Worm (Caenorhabditis elegans): ENCODE data around the gene cfap-20.

cfap-20 gene

DNA sequence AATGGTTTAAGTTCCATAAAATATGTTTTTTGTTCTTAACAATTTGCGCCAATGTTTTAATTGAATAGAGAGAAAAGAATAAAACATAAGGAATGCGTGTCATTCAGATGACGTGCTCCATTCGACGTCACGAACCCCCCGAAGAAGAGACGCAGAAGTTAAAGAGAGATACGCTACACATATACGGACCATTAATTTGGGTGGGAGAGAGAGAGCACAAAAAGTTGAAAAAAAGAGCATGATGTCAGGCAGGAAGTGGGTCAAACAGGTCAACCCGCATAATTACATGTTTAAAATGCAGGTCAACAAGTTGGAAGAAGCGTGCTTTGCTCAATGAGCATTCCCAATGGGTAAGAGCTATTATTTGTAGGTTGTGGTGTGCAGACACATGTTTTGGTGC lies 22.9 kb upstream of the cfap-20 start:
- TF ChIP-seq nhr-90 (tag; optimal IDR thresholded peaks at IDR 0.05) (no peak), Y53G8AR.9 (GFP tag; conservative IDR thresholded peaks at IDR 0.05) (no peak), ceh-58 (GFP tag; IDR thresholded peaks at IDR 0.05) (no peak), mes-4 (tag; optimal IDR thresholded peaks at IDR 0.05) (no peak), attf-5 (GFP tag; optimal IDR thresholded peaks at IDR 0.05) (no peak), K12H6.12 (tag; optimal IDR thresholded peaks at IDR 0.05) (no peak), B0261.1 (tag; optimal IDR thresholded peaks at IDR 0.05) (no peak), madf-3 (GFP tag; IDR thresholded peaks at IDR 0.05) (no peak), snpc-4 (GFP tag; optimal IDR thresholded peaks at IDR 0.05) (no peak), snpc-4 (tag; optimal IDR thresholded peaks at IDR 0.05) (no peak)

DNA sequence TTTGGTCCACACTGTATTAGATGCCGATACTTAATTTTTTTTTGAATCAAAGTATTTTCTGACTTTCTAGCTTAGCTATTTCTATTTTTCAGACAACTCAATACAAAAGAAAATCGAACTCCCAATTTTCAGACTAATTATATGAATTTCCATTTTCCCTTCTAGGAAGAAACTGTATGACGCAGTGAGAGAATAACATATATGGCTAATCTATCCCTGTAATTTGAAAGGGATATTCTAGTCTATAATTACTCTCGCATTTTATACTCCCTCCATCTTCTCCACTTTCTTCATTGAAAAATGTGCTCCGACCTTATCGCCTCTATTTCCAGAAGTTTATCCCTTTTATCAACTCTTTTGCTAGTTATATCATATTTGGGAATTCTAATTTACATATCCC lies 16.0 kb upstream of the cfap-20 start, which contains the start of gene C54C6.4:
C54C6.4 (plus strand) TSS at position 301 of the 400 bp plus-strand sequence.
- TF ChIP-seq hsf-1 (GFP tag; IDR thresholded peaks at IDR 0.05) (no peak), F33H1.4 (GFP tag; IDR thresholded peaks at IDR 0.05) (no peak), unc-62 (GFP tag; optimal IDR thresholded peaks at IDR 0.05) (no peak), zim-3 (tag; optimal IDR thresholded peaks at IDR 0.05) (no peak), snpc-1.3 (tag; optimal IDR thresholded peaks at IDR 0.05; ENCODE audit: insufficient read depth) (no peak), unc-130 (GFP tag; optimal IDR thresholded peaks at IDR 0.05) (no peak), ztf-6 (GFP tag; IDR thresholded peaks at IDR 0.05) (no peak), madf-10 (tag; optimal IDR thresholded peaks at IDR 0.05) (no peak), K12H6.12 (tag; optimal IDR thresholded peaks at IDR 0.05) (no peak)

DNA sequence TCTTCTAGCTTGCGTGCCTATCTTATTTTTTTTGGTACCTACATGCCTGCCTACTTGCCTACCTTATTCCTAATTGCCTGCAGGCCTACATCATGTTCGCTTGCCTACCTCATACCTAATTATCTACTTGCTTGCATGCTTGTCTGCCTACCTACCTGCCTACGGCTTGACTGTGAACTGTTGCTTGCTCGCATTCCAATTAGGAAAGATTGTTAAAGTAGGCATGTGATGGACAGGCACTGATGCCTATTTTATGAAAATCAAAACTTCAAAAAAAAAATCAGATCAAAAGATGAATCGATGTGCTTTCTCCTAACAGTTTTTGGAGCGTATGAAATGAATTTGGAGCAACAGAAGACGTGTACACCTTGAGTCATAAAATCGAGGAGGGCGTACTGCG lies 13.1 kb upstream of the cfap-20 start:
- no peak for TF ChIP-seq mel-28 (tag; optimal IDR thresholded peaks at IDR 0.05; ENCODE audit: borderline replicate concordance)
- TF ChIP-seq madf-10 (tag; optimal IDR thresholded peaks at IDR 0.05) = no peak
- TF ChIP-seq rcor-1 (GFP tag; IDR thresholded peaks at IDR 0.05) = no peak
- no peak for TF ChIP-seq ceh-100 (GFP tag; IDR thresholded peaks at IDR 0.05)
- no peak for TF ChIP-seq hsf-1 (GFP tag; IDR thresholded peaks at IDR 0.05)
- no peak for TF ChIP-seq hmg-20 (GFP tag; IDR thresholded peaks at IDR 0.05)
- no peak for TF ChIP-seq ztf-6 (GFP tag; IDR thresholded peaks at IDR 0.05)
- TF ChIP-seq snpc-3.4 (tag; optimal IDR thresholded peaks at IDR 0.05) = no peak
- no peak for TF ChIP-seq ztf-28 (GFP tag; IDR thresholded peaks at IDR 0.05)

DNA sequence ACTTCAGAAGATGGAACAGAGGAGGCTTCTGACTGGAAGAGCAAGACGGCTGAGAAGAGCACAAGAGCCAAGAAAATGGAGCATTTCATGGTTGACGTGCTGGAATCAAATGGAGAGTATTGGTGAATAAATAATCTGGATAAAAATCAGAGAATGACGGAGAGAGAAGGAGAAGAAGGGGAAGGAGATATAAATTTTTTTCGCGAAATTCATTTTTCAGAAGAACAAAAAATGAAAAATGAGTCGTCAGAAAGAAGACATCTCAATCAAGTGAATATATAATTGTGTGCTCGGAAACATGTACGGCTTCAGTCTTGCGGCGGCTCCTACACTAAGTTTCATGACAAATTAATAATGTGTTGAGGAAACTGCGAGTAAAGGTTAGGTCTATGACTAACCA lies 12.4 kb upstream of the cfap-20 start, which contains the start of gene C54C6.5:
C54C6.5 (minus strand) TSS at position 101 of the 400 bp plus-strand sequence.
- TF ChIP-seq F10E7.11 (tag; optimal IDR thresholded peaks at IDR 0.05) = no peak
- TF ChIP-seq ceh-91 (GFP tag; IDR thresholded peaks at IDR 0.05) = no peak
- TF ChIP-seq rcor-1 (GFP tag; IDR thresholded peaks at IDR 0.05) = no peak
- no peak for TF ChIP-seq lin-35 (GFP tag; optimal IDR thresholded peaks at IDR 0.05)
- no peak for TF ChIP-seq madf-6 (GFP tag; IDR thresholded peaks at IDR 0.05)

DNA sequence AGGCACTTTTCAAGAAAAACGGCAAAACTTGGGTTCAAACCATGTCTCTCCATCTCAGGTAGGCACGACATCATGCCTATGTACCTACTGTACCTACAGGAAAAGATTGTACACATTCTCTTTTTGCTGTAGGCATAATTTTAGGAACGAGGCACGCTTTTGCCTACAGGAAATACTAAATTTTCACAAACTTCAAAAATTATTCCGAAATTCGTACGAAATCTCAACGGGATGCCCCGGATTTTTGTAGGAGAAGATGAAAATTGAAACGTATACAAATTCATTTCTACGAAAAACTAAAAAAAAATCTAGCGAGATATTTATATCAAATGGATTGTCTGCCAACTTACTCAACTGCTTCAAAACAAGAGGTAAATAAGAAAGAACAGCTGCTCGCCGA lies 10.7 kb upstream of the cfap-20 start, which contains the start of gene C54C6.11:
C54C6.11 (plus strand) TSS at position 301 of the 400 bp plus-strand sequence.
- TF ChIP-seq egl-44 (GFP tag; IDR thresholded peaks at IDR 0.05) (no peak), hmg-20 (GFP tag; IDR thresholded peaks at IDR 0.05) (no peak), F57C9.4 (tag; optimal IDR thresholded peaks at IDR 0.05) (no peak), hlh-12 (tag; optimal IDR thresholded peaks at IDR 0.05) (no peak), ceh-27 (GFP tag; optimal IDR thresholded peaks at IDR 0.05) (no peak), aptf-3 (GFP tag; IDR thresholded peaks at IDR 0.05) (no peak), pha-4 (tag; optimal IDR thresholded peaks at IDR 0.05) (no peak), xnd-1 (tag; optimal IDR thresholded peaks at IDR 0.05) (no peak), madf-10 (tag; optimal IDR thresholded peaks at IDR 0.05) (no peak), lin-26 (GFP tag; IDR thresholded peaks at IDR 0.05) (no peak), repo-1 (tag; optimal IDR thresholded peaks at IDR 0.05) (no peak), attf-3 (GFP tag; conservative IDR thresholded peaks at IDR 0.05) (no peak), zim-3 (tag; optimal IDR thresholded peaks at IDR 0.05) (no peak)

Data from whole organism, young adult.